Worm (Caenorhabditis elegans) whole organism, young adult: ENCODE measurements around the gene ZC262.4.

Experiments
- B0261.1 ChIP-seq: sonication (generic microtip); optimal IDR thresholded peaks from 2 replicates; lab custom pipeline; 2016; ENCODE audit warnings: mild to moderate bottlenecking, missing genetic modification characterization, moderate library complexity, missing compliant biosample characterization
- B0336.3 ChIP-seq: fragments of 200-800 bp; sonication (Bioruptor generic); IDR thresholded peaks from 2 replicates; pipeline ENCODE4 v1.3.6; 2022; ENCODE audit warnings: missing genetic modification characterization, missing compliant biosample characterization
- F37B4.10 ChIP-seq: fragments of 200-800 bp; sonication (Bioruptor generic); IDR thresholded peaks from 2 replicates; pipeline ENCODE4 v1.3.6; 2022; ENCODE audit warnings: missing genetic modification characterization, missing compliant biosample characterization
- F55B11.4 ChIP-seq: sonication (generic microtip); optimal IDR thresholded peaks from 2 replicates; lab custom pipeline; 2016; ENCODE audit warnings: missing compliant biosample characterization, missing genetic modification characterization, borderline replicate concordance; ENCODE audit not compliant: insufficient read depth
- T26A5.8 ChIP-seq: sonication (generic microtip); optimal IDR thresholded peaks from 2 replicates; lab custom pipeline; 2016; ENCODE audit warnings: missing genetic modification characterization, missing compliant biosample characterization
- Y53F4B.3 ChIP-seq: fragments of 200-800 bp; sonication (Bioruptor generic); IDR thresholded peaks from 2 replicates; pipeline ENCODE4 v1.3.6; 2022; ENCODE audit warnings: missing genetic modification reagents, missing genetic modification characterization, missing compliant biosample characterization
- Y53G8AR.9 ChIP-seq: fragments of 200-800 bp; sonication (Bioruptor generic); conservative IDR thresholded peaks from 2 replicates; pipeline ENCODE4 v1.3.6; 2022; ENCODE audit warnings: missing genetic modification reagents, missing genetic modification characterization, missing compliant biosample characterization
- Y56A3A.18 ChIP-seq: fragments of 200-800 bp; sonication (Bioruptor generic); IDR thresholded peaks from 2 replicates; pipeline ENCODE4 v1.3.6; 2022; ENCODE audit warnings: missing genetic modification reagents, missing genetic modification characterization, missing compliant biosample characterization
- Y67H2A.10 ChIP-seq: fragments of 200-800 bp; sonication (Bioruptor generic); conservative IDR thresholded peaks from 2 replicates; pipeline ENCODE4 v1.3.6; 2022; ENCODE audit warnings: missing genetic modification reagents, missing genetic modification characterization, missing compliant biosample characterization
- Y95B8A.8 ChIP-seq: fragments of 200-800 bp; sonication (Bioruptor generic); IDR thresholded peaks from 2 replicates; pipeline ENCODE4 v1.3.6; 2022; ENCODE audit warnings: missing genetic modification reagents, missing genetic modification characterization, missing compliant biosample characterization
- aptf-2 ChIP-seq: fragments of 200-800 bp; sonication (Bioruptor generic); conservative IDR thresholded peaks from 2 replicates; pipeline ENCODE4 v1.3.6; 2022; ENCODE audit warnings: missing genetic modification reagents, missing genetic modification characterization, missing compliant biosample characterization
- atf-7 ChIP-seq: sonication (generic microtip); optimal IDR thresholded peaks from 2 replicates; lab custom pipeline; 2017; ENCODE audit warnings: mild to moderate bottlenecking, missing genetic modification characterization, missing compliant biosample characterization
- bed-2 ChIP-seq: fragments of 200-800 bp; sonication (Bioruptor generic); IDR thresholded peaks from 2 replicates; pipeline ENCODE4 v1.3.6; 2022; ENCODE audit warnings: missing genetic modification reagents, missing genetic modification characterization, missing compliant biosample characterization
- cebp-1 ChIP-seq, 2 experiments: fragments of 200-800 bp in 1 of 2; sonication (Bioruptor generic) in 1 of 2; sonication (generic microtip) in 1 of 2; IDR thresholded peaks in 1 of 2; optimal IDR thresholded peaks in 1 of 2; 2 replicates each; pipeline versions ENCODE4 v1.3.6 to Lab custom; 2017 to 2022; ENCODE audit warnings: missing compliant biosample characterization in 2 of 2, missing genetic modification characterization in 2 of 2, mild to moderate bottlenecking in 1 of 2, missing genetic modification reagents in 1 of 2, moderate library complexity in 1 of 2
- ceh-27 ChIP-seq: fragments of 200-800 bp; sonication (Bioruptor generic); optimal IDR thresholded peaks from 2 replicates; lab custom pipeline; 2018; ENCODE audit warnings: mild to moderate bottlenecking, missing genetic modification characterization, moderate library complexity, missing compliant biosample characterization
- die-1 ChIP-seq: sonication (generic microtip); optimal IDR thresholded peaks from 2 replicates; lab custom pipeline; 2016; ENCODE audit warnings: missing genotype, mild to moderate bottlenecking, missing genetic modification characterization, missing compliant biosample characterization
- dox-1 ChIP-seq: fragments of 200-800 bp; sonication (Bioruptor generic); IDR thresholded peaks from 2 replicates; pipeline ENCODE4 v1.3.6; 2022; ENCODE audit warnings: missing genetic modification reagents, missing genetic modification characterization, missing compliant biosample characterization
- egl-18 ChIP-seq: fragments of 200-800 bp; sonication (Bioruptor generic); IDR thresholded peaks from 2 replicates; pipeline ENCODE4 v1.3.6; 2022; ENCODE audit warnings: missing genetic modification reagents, missing genetic modification characterization, missing compliant biosample characterization
- egl-44 ChIP-seq: fragments of 200-800 bp; sonication (Bioruptor generic); IDR thresholded peaks from 2 replicates; pipeline ENCODE4 v1.3.6; 2022; ENCODE audit warnings: missing genetic modification reagents, missing genetic modification characterization, missing compliant biosample characterization
- ets-4 ChIP-seq: fragments of 200-800 bp; sonication (Bioruptor generic); optimal IDR thresholded peaks from 2 replicates; lab custom pipeline; 2018; ENCODE audit warnings: mild to moderate bottlenecking, missing genetic modification characterization, missing compliant biosample characterization
- fkh-3 ChIP-seq: sonication (generic microtip); optimal IDR thresholded peaks from 2 replicates; lab custom pipeline; 2016; ENCODE audit warnings: mild to moderate bottlenecking, missing genetic modification characterization, missing compliant biosample characterization
- hmg-1.2 ChIP-seq: fragments of 200-800 bp; sonication (Bioruptor generic); IDR thresholded peaks from 2 replicates; pipeline ENCODE4 v1.3.6; 2022; ENCODE audit warnings: missing genetic modification reagents, missing genetic modification characterization, missing compliant biosample characterization
- hmg-20 ChIP-seq: fragments of 200-800 bp; sonication (Bioruptor generic); IDR thresholded peaks from 2 replicates; pipeline ENCODE4 v1.3.6; 2022; ENCODE audit warnings: missing genetic modification reagents, missing genetic modification characterization, missing compliant biosample characterization
- hsf-1 ChIP-seq: fragments of 200-800 bp; sonication (Bioruptor generic); IDR thresholded peaks from 2 replicates; pipeline ENCODE4 v1.3.6; 2022; ENCODE audit warnings: missing genetic modification reagents, missing genetic modification characterization, missing compliant biosample characterization
- lag-1 ChIP-seq: fragments of 200-800 bp; sonication (Bioruptor generic); IDR thresholded peaks from 2 replicates; pipeline ENCODE4 v1.3.6; 2022; ENCODE audit warnings: missing genetic modification reagents, missing genetic modification characterization, missing compliant biosample characterization
- let-607 ChIP-seq, 2 experiments: fragments of 200-800 bp in 1 of 2; sonication (Bioruptor generic) in 1 of 2; sonication (generic microtip) in 1 of 2; optimal IDR thresholded peaks; 2 replicates each; lab custom pipeline; 2016 to 2018; ENCODE audit warnings: mild to moderate bottlenecking in 2 of 2, missing compliant biosample characterization in 2 of 2, missing genetic modification characterization in 2 of 2, moderate library complexity in 2 of 2, missing genotype in 1 of 2
- lin-35 ChIP-seq, 3 experiments: fragments of 150-350 bp in 2 of 3; sonication (generic microtip) in 1 of 3; optimal IDR thresholded peaks; 2 replicates each; lab custom pipeline; 2014 to 2018; ENCODE audit warnings: missing biosample characterization in 3 of 3, missing genetic modification characterization in 3 of 3, missing genetic modification reagents in 3 of 3
- lin-40 ChIP-seq: sonication (generic microtip); optimal IDR thresholded peaks from 2 replicates; lab custom pipeline; 2016; ENCODE audit warnings: missing genetic modification characterization, mild to moderate bottlenecking, missing compliant biosample characterization, missing genotype, missing genetic modification reagents
- lin-54 ChIP-seq: fragments of 200-800 bp; sonication (Bioruptor generic); optimal IDR thresholded peaks from 2 replicates; lab custom pipeline; 2018; ENCODE audit warnings: mild to moderate bottlenecking, missing genetic modification characterization, missing compliant biosample characterization
- lsl-1 ChIP-seq: fragments of 200-800 bp; sonication (Bioruptor generic); optimal IDR thresholded peaks from 2 replicates; lab custom pipeline; 2018; ENCODE audit warnings: mild to moderate bottlenecking, missing genetic modification characterization, moderate library complexity, missing compliant biosample characterization
- madf-10 ChIP-seq: sonication (generic microtip); optimal IDR thresholded peaks from 2 replicates; lab custom pipeline; 2016; ENCODE audit warnings: mild to moderate bottlenecking, missing genetic modification characterization, missing compliant biosample characterization
- madf-6 ChIP-seq: fragments of 200-800 bp; sonication (Bioruptor generic); IDR thresholded peaks from 2 replicates; pipeline ENCODE4 v1.3.6; 2022; ENCODE audit warnings: missing genetic modification reagents, missing genetic modification characterization, missing compliant biosample characterization
- mxl-1 ChIP-seq: sonication (generic microtip); optimal IDR thresholded peaks from 2 replicates; lab custom pipeline; 2016; ENCODE audit warnings: missing genetic modification characterization, missing compliant biosample characterization
- nhr-80 ChIP-seq: sonication (generic microtip); optimal IDR thresholded peaks from 2 replicates; lab custom pipeline; 2016; ENCODE audit warnings: missing genetic modification characterization, missing compliant biosample characterization
- pbrm-1 ChIP-seq: fragments of 200-800 bp; sonication (Bioruptor generic); IDR thresholded peaks from 2 replicates; pipeline ENCODE4 v1.3.6; 2022; ENCODE audit warnings: missing genetic modification reagents, missing genetic modification characterization, missing compliant biosample characterization
- pha-4 ChIP-seq: fragments of 150-350 bp; sonication (generic microtip); optimal IDR thresholded peaks from 2 replicates; lab custom pipeline; 2014; ENCODE audit warnings: missing biosample characterization, missing genetic modification reagents, missing genetic modification characterization
- rec-8 ChIP-seq, 2 experiments: sonication (generic microtip); optimal IDR thresholded peaks; 2 replicates each; lab custom pipeline; 2016; ENCODE audit warnings: mild to moderate bottlenecking in 2 of 2, missing genetic modification characterization in 2 of 2, missing genetic modification reagents in 2 of 2, missing genotype in 2 of 2, missing biosample characterization in 1 of 2, missing compliant biosample characterization in 1 of 2, moderate library complexity in 1 of 2
- snpc-1.3 ChIP-seq: sonication (generic microtip); optimal IDR thresholded peaks from 2 replicates; lab custom pipeline; 2017; ENCODE audit warnings: missing genetic modification characterization, mild to moderate bottlenecking, missing compliant biosample characterization, antibody characterized with exemption, moderate library complexity, missing genotype, missing genetic modification reagents; ENCODE audit not compliant: insufficient read depth
- somi-1 ChIP-seq: fragments of 200-800 bp; sonication (Bioruptor generic); optimal IDR thresholded peaks from 2 replicates; lab custom pipeline; 2018; ENCODE audit warnings: mild to moderate bottlenecking, missing genetic modification characterization, missing compliant biosample characterization
- sptf-2 ChIP-seq: fragments of 200-800 bp; sonication (Bioruptor generic); optimal IDR thresholded peaks from 2 replicates; lab custom pipeline; 2018; ENCODE audit warnings: mild to moderate bottlenecking, missing genetic modification characterization, missing compliant biosample characterization
- zim-3 ChIP-seq: sonication (generic microtip); optimal IDR thresholded peaks from 2 replicates; lab custom pipeline; 2017; ENCODE audit warnings: mild to moderate bottlenecking, missing genetic modification characterization, moderate library complexity, missing compliant biosample characterization
- ztf-22 ChIP-seq: fragments of 200-800 bp; sonication (Bioruptor generic); optimal IDR thresholded peaks from 2 replicates; lab custom pipeline; 2018; ENCODE audit warnings: mild to moderate bottlenecking, missing genetic modification characterization, moderate library complexity, missing compliant biosample characterization
- ztf-26 ChIP-seq: sonication (generic microtip); optimal IDR thresholded peaks from 2 replicates; lab custom pipeline; 2017; ENCODE audit warnings: missing genetic modification characterization, missing compliant biosample characterization
- ztf-6 ChIP-seq: fragments of 200-800 bp; sonication (Bioruptor generic); IDR thresholded peaks from 2 replicates; pipeline ENCODE4 v1.3.6; 2022; ENCODE audit warnings: missing genetic modification reagents, missing genetic modification characterization, missing compliant biosample characterization

ZC262.4 gene

DNA sequence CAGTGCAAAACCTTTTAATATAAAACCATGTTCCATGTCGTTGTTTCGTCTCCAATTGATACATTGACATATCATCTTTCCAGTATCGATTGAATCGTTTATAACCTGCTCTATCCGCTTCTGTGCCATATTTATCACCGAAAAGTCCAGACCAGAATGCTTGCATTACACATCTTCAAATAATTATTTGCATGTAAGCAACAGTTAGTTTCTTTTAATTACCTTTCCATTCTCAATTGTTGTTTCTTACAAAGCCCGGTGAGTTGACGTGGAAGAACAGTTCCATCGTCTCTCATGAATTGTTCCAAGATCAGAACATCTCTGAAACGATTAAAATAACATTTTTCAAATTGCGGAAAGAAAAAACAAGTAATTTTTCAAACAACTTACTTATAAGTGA lies 3.1 kb downstream of the ZC262.4 start, which contains the start of gene iglr-2 (continued):
- no peak for TF ChIP-seq egl-18
- no peak for TF ChIP-seq ceh-27 (GFP tag; lab: Kevin White, UChicago)
- no peak for TF ChIP-seq lin-40 (tag; lab: Kevin White, UChicago)
- no peak for TF ChIP-seq T26A5.8
- no peak for TF ChIP-seq F55B11.4

- TF ChIP-seq Y53F4B.3 (GFP tag; lab: Robert Waterston, UW) = no peak
- TF ChIP-seq snpc-1.3 = no peak
- TF ChIP-seq lin-35 (GFP tag; optimal IDR thresholded peaks at IDR 0.05; lab: Kevin White, UChicago) = peak in 1 of 3 experiments; percentile 11
- no peak for TF ChIP-seq ztf-6 (GFP tag; lab: Robert Waterston, UW)
- no peak for TF ChIP-seq ztf-22
- no peak for TF ChIP-seq aptf-2 (GFP tag; lab: Robert Waterston, UW)
- no peak for TF ChIP-seq lag-1 (GFP tag; lab: Robert Waterston, UW)
- peak; percentile 6 for TF ChIP-seq lin-54 (GFP tag; lab: Kevin White, UChicago)
- no peak for TF ChIP-seq mxl-1 (tag; lab: Kevin White, UChicago)
- no peak for TF ChIP-seq B0261.1
- no peak for TF ChIP-seq ztf-26 (tag; lab: Kevin White, UChicago)
- no peak for TF ChIP-seq lsl-1
- TF ChIP-seq B0336.3 (GFP tag; lab: Robert Waterston, UW) = peak; percentile 34; the same call in 1 of the 2 replicates
- peak; percentile 73 for TF ChIP-seq nhr-80 (tag; lab: Kevin White, UChicago)
- TF ChIP-seq hsf-1 (GFP tag; lab: Robert Waterston, UW) = no peak
- TF ChIP-seq Y67H2A.10 (GFP tag; lab: Robert Waterston, UW) = no peak
- TF ChIP-seq madf-6 (GFP tag; lab: Robert Waterston, UW) = no peak
- TF ChIP-seq madf-10 (tag; lab: Kevin White, UChicago) = peak; percentile 2
- no peak for TF ChIP-seq fkh-3 (tag; lab: Kevin White, UChicago)
- TF ChIP-seq sptf-2 (GFP tag; lab: Kevin White, UChicago) = no peak
- no peak for TF ChIP-seq die-1 (tag; lab: Kevin White, UChicago)
- TF ChIP-seq Y56A3A.18 (GFP tag; lab: Robert Waterston, UW) = 0 out of 2 replicates have a peak, but pooled peaks have one; percentile 43
- TF ChIP-seq atf-7 (tag; lab: Kevin White, UChicago) = peak; percentile 41
- TF ChIP-seq bed-2 (GFP tag; lab: Robert Waterston, UW) = no peak
- TF ChIP-seq ets-4 = no peak
- TF ChIP-seq zim-3 (tag; lab: Kevin White, UChicago) = no peak
- TF ChIP-seq dox-1 (GFP tag; lab: Robert Waterston, UW) = peak; percentile 7; the same call in 1 of the 2 replicates
- peak; percentile 60; the same call in 1 of the 2 replicates for TF ChIP-seq cebp-1 (GFP tag; IDR thresholded peaks at IDR 0.05; lab: Robert Waterston, UW)
- peak; percentile 80 for TF ChIP-seq cebp-1 (tag; optimal IDR thresholded peaks at IDR 0.05; lab: Kevin White, UChicago)
- 0 out of 2 replicates have a peak, but pooled peaks have one; percentile 17 for TF ChIP-seq egl-44 (GFP tag; lab: Robert Waterston, UW)
- no peak for TF ChIP-seq F37B4.10 (GFP tag; lab: Robert Waterston, UW)
- TF ChIP-seq Y53G8AR.9 = 0 out of 2 replicates have a peak, but pooled peaks have one; percentile 52
- no peak for TF ChIP-seq hmg-20 (GFP tag; lab: Robert Waterston, UW)
- TF ChIP-seq rec-8 (tag; optimal IDR thresholded peaks at IDR 0.05; lab: Kevin White, UChicago) = no peak
- TF ChIP-seq Y95B8A.8 = peak; percentile 79
- peak in 1 of 2 experiments; percentile 42 for TF ChIP-seq let-607 (tag; optimal IDR thresholded peaks at IDR 0.05; lab: Kevin White, UChicago)
- TF ChIP-seq hmg-1.2 (GFP tag; lab: Robert Waterston, UW) = 0 out of 2 replicates have a peak, but pooled peaks have one; percentile 17
- no peak for TF ChIP-seq somi-1 (GFP tag; lab: Kevin White, UChicago)
- no peak for TF ChIP-seq pha-4 (tag; lab: Kevin White, UChicago)
- no peak for TF ChIP-seq pbrm-1 (GFP tag; lab: Robert Waterston, UW)
Measured at ce11 chrIII:8325574-8326513, 8.5 kb downstream of the ZC262.4 start, which contains the start of gene ZC262.13. TSS of gene ZC262.13 (plus strand) at chrIII:8326214.
